Worm (Caenorhabditis elegans) whole organism, early embryonic: ENCODE data around the gene F45D3.2.

Experiments used
- B0310.2 ChIP-seq: sonication (generic microtip); optimal IDR thresholded peaks from 2 replicates; lab custom pipeline; 2016; ENCODE audit warnings: mild to moderate bottlenecking, missing genetic modification characterization, missing compliant biosample characterization
- F13C5.2 ChIP-seq: sonication (generic microtip); optimal IDR thresholded peaks from 2 replicates; lab custom pipeline; 2017; ENCODE audit warnings: mild to moderate bottlenecking, missing genetic modification characterization, inconsistent platforms, missing compliant biosample characterization
- aly-1 ChIP-seq: sonication (generic microtip); optimal IDR thresholded peaks from 2 replicates; lab custom pipeline; 2016; ENCODE audit warnings: missing genetic modification characterization, missing compliant biosample characterization
- ama-1 ChIP-seq: fragments of 150-350 bp; optimal IDR thresholded peaks from 2 replicates; lab custom pipeline; 2014
- ceh-13 ChIP-seq: fragments of 200-800 bp; sonication (Bioruptor generic); optimal IDR thresholded peaks from 2 replicates; lab custom pipeline; 2018; ENCODE audit warnings: mild to moderate bottlenecking, missing genetic modification characterization, missing compliant biosample characterization
- ceh-36 ChIP-seq: sonication (generic microtip); optimal IDR thresholded peaks from 2 replicates; lab custom pipeline; 2016; ENCODE audit warnings: missing genetic modification characterization, inconsistent platforms, missing compliant biosample characterization
- ets-7 ChIP-seq: sonication (generic microtip); optimal IDR thresholded peaks from 2 replicates; lab custom pipeline; 2016; ENCODE audit warnings: missing genotype, missing genetic modification characterization, missing compliant biosample characterization
- flt-1 ChIP-seq: fragments of 200-800 bp; sonication (Bioruptor generic); IDR thresholded peaks from 2 replicates; pipeline ENCODE4 v1.3.6; 2022; ENCODE audit warnings: missing genetic modification characterization, missing compliant biosample characterization
- hmbx-1 ChIP-seq: sonication (generic microtip); optimal IDR thresholded peaks from 2 replicates; lab custom pipeline; 2016; ENCODE audit warnings: mild to moderate bottlenecking, missing genetic modification characterization, missing compliant biosample characterization
- hmg-4 ChIP-seq: fragments of 200-800 bp; sonication (Bioruptor generic); optimal IDR thresholded peaks from 2 replicates; lab custom pipeline; 2018; ENCODE audit warnings: mild to moderate bottlenecking, missing genetic modification characterization, missing compliant biosample characterization
- hnd-1 ChIP-seq: sonication (generic microtip); optimal IDR thresholded peaks from 2 replicates; lab custom pipeline; 2016; ENCODE audit warnings: missing genetic modification characterization, missing compliant biosample characterization
- pes-1 ChIP-seq: fragments of 200-800 bp; sonication (Bioruptor generic); IDR thresholded peaks from 2 replicates; pipeline ENCODE4 v1.3.6; 2022; ENCODE audit warnings: missing genetic modification reagents, missing genetic modification characterization, missing compliant biosample characterization
- scrt-1 ChIP-seq: fragments of 200-800 bp; sonication (Bioruptor generic); IDR thresholded peaks from 2 replicates; pipeline ENCODE4 v1.3.6; 2022; ENCODE audit warnings: missing genetic modification characterization, missing compliant biosample characterization
- sea-1 ChIP-seq: fragments of 200-800 bp; sonication (Bioruptor generic); conservative IDR thresholded peaks from 2 replicates; pipeline ENCODE4 v1.3.6; 2022; ENCODE audit warnings: missing genetic modification characterization, missing compliant biosample characterization
- tbx-11 ChIP-seq: fragments of 200-800 bp; sonication (Bioruptor generic); IDR thresholded peaks from 2 replicates; pipeline ENCODE4 v1.3.6; 2022; ENCODE audit warnings: missing genetic modification characterization, missing compliant biosample characterization
- tbx-37 ChIP-seq: fragments of 200-800 bp; sonication (Bioruptor generic); conservative IDR thresholded peaks from 2 replicates; pipeline ENCODE4 v1.3.6; 2022; ENCODE audit warnings: missing genetic modification reagents, missing genetic modification characterization, missing compliant biosample characterization
- tra-4 ChIP-seq: sonication (generic microtip); optimal IDR thresholded peaks from 2 replicates; lab custom pipeline; 2017; ENCODE audit warnings: missing genetic modification characterization, missing compliant biosample characterization

Gene F45D3.2

DNA sequence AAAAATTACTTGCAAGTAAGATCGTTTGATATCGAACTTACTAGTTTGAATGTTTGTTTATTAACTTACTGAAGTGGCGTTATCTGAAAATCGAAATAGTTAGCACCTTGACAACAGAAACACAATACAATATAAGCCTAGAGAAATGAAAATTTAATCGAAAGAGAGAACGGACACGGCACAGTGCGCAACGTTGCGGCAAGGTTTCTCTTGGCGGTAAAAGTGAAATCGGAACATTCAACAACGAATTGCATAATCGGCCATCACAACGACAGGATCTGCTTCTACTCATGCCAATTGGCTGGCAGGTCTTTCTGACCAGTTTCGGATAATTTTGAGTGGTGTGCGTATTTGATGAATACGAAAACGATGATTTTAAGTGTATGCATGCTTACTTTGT lies 15.3 kb upstream of the F45D3.2 start, which contains the start of gene dyf-4:
Gene dyf-4, minus strand, starts transcription at position 213 of the 400 bp plus-strand sequence.
- TF ChIP-seq flt-1 (GFP tag; lab: Robert Waterston, UW): no peak
- TF ChIP-seq scrt-1: no peak
- no peak for TF ChIP-seq sea-1
- TF ChIP-seq aly-1 (tag; lab: Kevin White, UChicago): no peak
- TF ChIP-seq pes-1 (GFP tag; lab: Robert Waterston, UW): no peak
- no peak for TF ChIP-seq hmg-4 (GFP tag; lab: Kevin White, UChicago)
- TF ChIP-seq hnd-1 (tag; lab: Kevin White, UChicago): no peak
- no peak for TF ChIP-seq ceh-13
- TF ChIP-seq ceh-36 (tag; lab: Kevin White, UChicago): no peak
- TF ChIP-seq tra-4 (tag; lab: Kevin White, UChicago): no peak
- TF ChIP-seq F13C5.2: no peak
- no peak for TF ChIP-seq hmbx-1 (tag; lab: Kevin White, UChicago)
- TF ChIP-seq tbx-11: no peak
- TF ChIP-seq tbx-37 (GFP tag; lab: Robert Waterston, UW): no peak
- no peak for TF ChIP-seq ets-7
- TF ChIP-seq B0310.2 (tag; lab: Kevin White, UChicago): no peak
- no peak for TF ChIP-seq ama-1 (lab: Kevin White, UChicago)

DNA sequence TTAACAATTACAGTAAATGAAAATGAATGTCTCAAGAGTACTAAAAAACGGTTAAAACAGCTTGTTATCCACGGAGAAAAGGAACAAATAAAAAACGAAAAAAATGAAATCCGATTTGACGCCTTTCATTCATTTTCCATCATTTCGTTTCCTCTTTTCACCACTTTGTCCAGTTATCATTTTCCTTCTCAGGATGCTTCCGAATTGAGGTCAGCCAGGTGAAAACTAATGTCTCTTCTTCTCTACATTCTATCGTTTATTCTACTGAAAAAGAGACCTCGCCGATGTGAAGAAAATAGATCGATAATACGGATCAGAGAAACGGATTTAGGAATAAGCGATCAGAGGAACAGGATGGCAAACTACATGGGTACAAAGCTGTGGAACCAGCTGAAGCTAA lies 14.7 kb upstream of the F45D3.2 start:
- no peak for TF ChIP-seq hnd-1 (tag; lab: Kevin White, UChicago)
- no peak for TF ChIP-seq ceh-36 (tag; lab: Kevin White, UChicago)
- TF ChIP-seq hmbx-1 (tag; lab: Kevin White, UChicago): no peak
- TF ChIP-seq sea-1: no peak

DNA sequence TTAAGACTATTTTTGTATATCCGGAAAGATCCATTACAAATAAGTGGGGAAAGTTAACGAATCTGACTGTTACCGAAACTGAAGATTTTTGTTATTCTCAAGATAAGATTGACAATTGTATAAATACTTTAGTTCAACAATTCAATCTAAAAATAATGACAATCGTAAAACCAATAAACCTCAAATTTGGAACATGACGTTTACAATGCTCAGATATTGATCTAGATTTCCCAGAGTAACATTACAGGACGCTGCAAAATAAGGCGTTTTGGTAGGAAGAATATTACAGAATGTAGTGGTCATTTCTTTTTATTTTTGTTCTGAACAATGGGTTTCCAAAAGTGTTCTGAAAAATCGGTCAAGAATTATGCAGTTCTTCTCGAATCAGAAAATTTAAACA lies 14.1 kb upstream of the F45D3.2 start, which contains the start of gene F45D3.1:
Gene F45D3.1, plus strand, starts transcription at position 301 of the 400 bp plus-strand sequence.
- TF ChIP-seq flt-1 (GFP tag; lab: Robert Waterston, UW) (no peak), pes-1 (GFP tag; lab: Robert Waterston, UW) (no peak), tra-4 (tag; lab: Kevin White, UChicago) (no peak), hnd-1 (tag; lab: Kevin White, UChicago) (no peak), tbx-37 (GFP tag; lab: Robert Waterston, UW) (no peak), aly-1 (tag; lab: Kevin White, UChicago) (no peak), hmbx-1 (tag; lab: Kevin White, UChicago) (no peak), ama-1 (lab: Kevin White, UChicago) (no peak), ets-7 (no peak), ceh-36 (tag; lab: Kevin White, UChicago) (no peak), B0310.2 (tag; lab: Kevin White, UChicago) (no peak), sea-1 (no peak), ceh-13 (no peak), tbx-11 (no peak)

DNA sequence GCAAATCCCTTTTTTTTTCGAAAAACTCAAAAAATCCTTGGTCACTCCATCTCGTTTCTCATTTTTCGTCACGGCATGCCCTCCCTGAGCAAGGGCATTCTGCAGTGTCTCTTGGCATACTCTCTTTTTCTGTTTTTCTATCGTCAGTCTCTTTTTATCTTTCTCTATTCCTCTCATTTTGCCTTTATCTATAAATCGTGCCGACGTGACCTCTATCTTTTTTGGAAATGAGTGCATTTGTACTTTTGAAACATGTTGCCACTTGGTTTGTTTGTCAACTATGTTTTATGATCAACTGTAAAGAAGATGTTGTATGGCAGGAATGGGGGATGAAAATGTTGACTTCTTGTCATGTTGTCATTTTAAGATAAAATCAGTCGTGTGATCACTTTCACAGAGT lies 11.9 kb upstream of the F45D3.2 start:
- TF ChIP-seq tbx-37 (GFP tag; lab: Robert Waterston, UW) (no peak), ets-7 (no peak), ama-1 (lab: Kevin White, UChicago) (no peak), ceh-36 (tag; lab: Kevin White, UChicago) (no peak), tbx-11 (no peak), F13C5.2 (no peak), sea-1 (no peak), tra-4 (tag; lab: Kevin White, UChicago) (no peak), ceh-13 (no peak)

DNA sequence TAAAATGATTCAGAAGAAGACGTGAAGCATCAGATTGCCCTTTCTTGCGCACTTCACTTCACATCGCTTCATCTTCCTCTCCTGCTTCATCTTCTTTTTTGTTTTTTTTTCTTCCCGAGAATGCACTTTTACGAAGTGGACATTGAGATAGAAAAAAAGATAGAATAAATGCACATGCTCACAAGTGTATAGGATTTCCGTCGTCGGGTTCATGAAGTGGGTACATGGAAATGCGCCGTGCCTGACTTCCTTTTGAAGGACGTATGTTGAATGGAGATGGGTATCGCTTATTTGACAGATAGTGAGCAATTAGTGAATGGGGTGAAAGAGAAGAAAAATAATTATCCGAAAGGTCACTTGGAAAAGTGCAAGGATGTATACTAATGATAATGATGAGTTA lies 10.7 kb upstream of the F45D3.2 start:
- TF ChIP-seq ceh-36 (tag; lab: Kevin White, UChicago) (no peak), hnd-1 (tag; lab: Kevin White, UChicago) (no peak), aly-1 (tag; lab: Kevin White, UChicago) (no peak), ets-7 (no peak), ama-1 (lab: Kevin White, UChicago) (no peak), scrt-1 (no peak), ceh-13 (no peak), pes-1 (GFP tag; lab: Robert Waterston, UW) (no peak), hmg-4 (GFP tag; lab: Kevin White, UChicago) (no peak), sea-1 (no peak), flt-1 (GFP tag; lab: Robert Waterston, UW) (no peak)

DNA sequence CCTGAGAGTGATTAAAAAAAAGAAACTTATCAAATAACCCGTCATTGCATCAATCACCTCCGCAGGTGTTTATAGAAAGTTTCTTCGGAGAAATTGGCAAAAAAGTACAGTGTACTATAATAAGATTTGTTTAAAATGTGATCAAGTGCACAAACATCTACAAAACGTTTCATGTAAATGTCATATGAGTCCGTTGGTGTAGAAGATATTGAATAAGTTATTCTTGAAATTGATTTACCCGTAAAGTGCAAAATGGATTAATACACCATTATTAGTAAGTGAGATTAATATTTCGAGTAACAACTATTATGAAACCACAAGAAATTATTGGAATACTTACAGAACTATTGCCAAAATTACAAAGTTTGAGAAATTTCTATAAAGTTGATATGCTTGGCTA lies 9.8 kb upstream of the F45D3.2 start:
- TF ChIP-seq aly-1 (tag; lab: Kevin White, UChicago): no peak
- no peak for TF ChIP-seq hmbx-1 (tag; lab: Kevin White, UChicago)
- TF ChIP-seq pes-1 (GFP tag; lab: Robert Waterston, UW): no peak
- no peak for TF ChIP-seq tbx-37 (GFP tag; lab: Robert Waterston, UW)
- TF ChIP-seq sea-1: no peak
- TF ChIP-seq tra-4 (tag; lab: Kevin White, UChicago): no peak
- no peak for TF ChIP-seq tbx-11
- no peak for TF ChIP-seq flt-1 (GFP tag; lab: Robert Waterston, UW)
- no peak for TF ChIP-seq scrt-1
- no peak for TF ChIP-seq ceh-13
- TF ChIP-seq hnd-1 (tag; lab: Kevin White, UChicago): no peak
- TF ChIP-seq ceh-36 (tag; lab: Kevin White, UChicago): no peak
- no peak for TF ChIP-seq B0310.2 (tag; lab: Kevin White, UChicago)
- TF ChIP-seq F13C5.2: no peak
- no peak for TF ChIP-seq ets-7
- TF ChIP-seq ama-1 (lab: Kevin White, UChicago): no peak
- TF ChIP-seq hmg-4 (GFP tag; lab: Kevin White, UChicago): no peak

DNA sequence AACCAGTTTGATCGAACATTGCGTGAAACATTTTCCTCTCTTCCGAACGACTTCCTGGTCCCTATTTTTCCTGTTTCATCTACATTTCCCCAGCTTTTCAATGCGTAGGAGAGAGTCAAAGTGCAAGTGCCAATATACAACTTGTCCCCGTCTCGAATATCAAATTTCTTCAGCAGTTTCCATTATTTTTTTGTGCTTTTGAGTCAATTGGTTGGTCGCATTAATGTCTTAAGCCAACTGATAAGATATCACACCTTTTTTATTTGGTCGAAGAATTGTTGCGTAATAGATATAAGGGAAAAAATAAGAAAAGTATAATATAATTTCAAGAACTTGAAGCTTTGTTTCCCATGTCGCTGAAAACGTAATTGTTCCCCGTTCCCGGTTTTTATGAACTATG lies 8.5 kb upstream of the F45D3.2 start:
- TF ChIP-seq hnd-1 (tag; lab: Kevin White, UChicago): no peak
- TF ChIP-seq ets-7: no peak
- no peak for TF ChIP-seq pes-1 (GFP tag; lab: Robert Waterston, UW)
- no peak for TF ChIP-seq scrt-1
- TF ChIP-seq tbx-37 (GFP tag; lab: Robert Waterston, UW): no peak
- no peak for TF ChIP-seq hmbx-1 (tag; lab: Kevin White, UChicago)
- TF ChIP-seq ceh-13: no peak
- TF ChIP-seq F13C5.2: no peak
- TF ChIP-seq hmg-4 (GFP tag; lab: Kevin White, UChicago): no peak
- no peak for TF ChIP-seq tbx-11
- TF ChIP-seq B0310.2 (tag; lab: Kevin White, UChicago): no peak
- TF ChIP-seq ceh-36 (tag; lab: Kevin White, UChicago): no peak
- no peak for TF ChIP-seq aly-1 (tag; lab: Kevin White, UChicago)
- TF ChIP-seq flt-1 (GFP tag; lab: Robert Waterston, UW): no peak
- TF ChIP-seq tra-4 (tag; lab: Kevin White, UChicago): no peak
- no peak for TF ChIP-seq ama-1 (lab: Kevin White, UChicago)
- no peak for TF ChIP-seq sea-1
